Fruit fly (Drosophila melanogaster) whole organism: ENCODE results near the gene Mettl4.
A peak's percentile ranks its signal among the peaks of the same experiment; 100 is the strongest.

ENCODE experiments used
- CG8478 ChIP-seq: fragments of >200 bp; optimal IDR thresholded peaks from 2 replicates; lab custom pipeline; 2018; ENCODE audit warnings: inconsistent platforms
- Dll ChIP-seq: fragments of >200 bp; optimal IDR thresholded peaks from 2 replicates; lab custom pipeline; 2017
- EcR ChIP-seq, 2 experiments: fragments of >200 bp; optimal IDR thresholded peaks; 2 replicates each; lab custom pipeline; 2017; ENCODE audit warnings: missing biosample characterization in 2 of 2, missing genetic modification characterization in 2 of 2, missing genetic modification reagents in 2 of 2
- pan ChIP-seq: fragments of >200 bp; optimal IDR thresholded peaks from 2 replicates; lab custom pipeline; 2017
- psq ChIP-seq: fragments of >200 bp; optimal IDR thresholded peaks from 2 replicates; lab custom pipeline; 2017
- usp ChIP-seq: fragments of >200 bp; optimal IDR thresholded peaks from 2 replicates; lab custom pipeline; 2017; ENCODE audit warnings: missing biosample characterization, missing genetic modification characterization, mixed read lengths

The Mettl4 gene

dm6 chr3R:16647716-16648016 lies 3.3 kb downstream of the Mettl4 start:
- TF ChIP-seq usp (GFP tag; lab: Kevin White, UChicago) (no peak), pan (lab: Kevin White, UChicago) (no peak), EcR (GFP tag; optimal IDR thresholded peaks at IDR 0.05; lab: Kevin White, UChicago) (no peak), CG8478 (lab: Kevin White, UChicago) (no peak), psq (lab: Kevin White, UChicago) (no peak), Dll (no peak)

- no peak for TF ChIP-seq Dll
- no peak for TF ChIP-seq EcR (GFP tag; optimal IDR thresholded peaks at IDR 0.05; lab: Kevin White, UChicago)
- TF ChIP-seq CG8478 (lab: Kevin White, UChicago): no peak
- no peak for TF ChIP-seq usp (GFP tag; lab: Kevin White, UChicago)
- no peak for TF ChIP-seq psq (lab: Kevin White, UChicago)
- TF ChIP-seq pan (lab: Kevin White, UChicago): no peak
Observed at dm6 chr3R:16646952-16647715, 3.8 kb downstream of the Mettl4 start, which contains the start of the genes CG10324 and CCT3. CG10324 (minus strand) TSS chr3R:16647004. CCT3 (plus strand) TSS chr3R:16647605.

dm6 chr3R:16643591-16643990 lies 7.4 kb downstream of the Mettl4 start, which contains the start of gene Arl6IP1:
Arl6IP1 (plus strand) TSS chr3R:16643605.
- TF ChIP-seq usp (GFP tag; lab: Kevin White, UChicago) (no peak), psq (lab: Kevin White, UChicago) (no peak), CG8478 (lab: Kevin White, UChicago) (no peak), pan (lab: Kevin White, UChicago) (no peak), Dll (no peak)

- TF ChIP-seq pan (lab: Kevin White, UChicago) (no peak), EcR (GFP tag; optimal IDR thresholded peaks at IDR 0.05; lab: Kevin White, UChicago) (no peak), usp (GFP tag; lab: Kevin White, UChicago) (no peak), Dll (no peak), CG8478 (lab: Kevin White, UChicago) (no peak), psq (lab: Kevin White, UChicago) (no peak)
Observed at dm6 chr3R:16640005-16640408, 10.9 kb downstream of the Mettl4 start, which contains the start of gene nonA-l. nonA-l (plus strand) TSS chr3R:16640205.

- TF ChIP-seq EcR (GFP tag; optimal IDR thresholded peaks at IDR 0.05; lab: Kevin White, UChicago): no peak
- TF ChIP-seq CG8478 (lab: Kevin White, UChicago): no peak
- TF ChIP-seq Dll: no peak
Observed at dm6 chr3R:16632698-16633097, 18.3 kb downstream of the Mettl4 start.

dm6 chr3R:16630564-16630963 lies 20.4 kb downstream of the Mettl4 start:
- TF ChIP-seq psq (lab: Kevin White, UChicago) (no peak), usp (GFP tag; lab: Kevin White, UChicago) (no peak), Dll (no peak), pan (lab: Kevin White, UChicago) (no peak), EcR (GFP tag; optimal IDR thresholded peaks at IDR 0.05; lab: Kevin White, UChicago) (no peak), CG8478 (lab: Kevin White, UChicago) (no peak)

dm6 chr3R:16626899-16627432 lies 24.0 kb downstream of the Mettl4 start:
- no peak for TF ChIP-seq CG8478 (lab: Kevin White, UChicago)
- no peak for TF ChIP-seq psq (lab: Kevin White, UChicago)
- no peak for TF ChIP-seq usp (GFP tag; lab: Kevin White, UChicago)
- no peak for TF ChIP-seq EcR (GFP tag; optimal IDR thresholded peaks at IDR 0.05; lab: Kevin White, UChicago)
- TF ChIP-seq Dll: no peak
- no peak for TF ChIP-seq pan (lab: Kevin White, UChicago)

- no peak for TF ChIP-seq psq (lab: Kevin White, UChicago)
- TF ChIP-seq Dll: peak; percentile 8
Observed at dm6 chr3R:16625844-16626430, 25.0 kb downstream of the Mettl4 start.

dm6 chr3R:16624750-16625549 lies 26.0 kb downstream of the Mettl4 start, which contains the start of gene Fas1:
Fas1 (plus strand) TSS chr3R:16625238.
- TF ChIP-seq pan (lab: Kevin White, UChicago) (no peak), CG8478 (lab: Kevin White, UChicago) (no peak), EcR (GFP tag; optimal IDR thresholded peaks at IDR 0.05; lab: Kevin White, UChicago) (no peak), psq (lab: Kevin White, UChicago) (no peak), Dll (no peak), usp (GFP tag; lab: Kevin White, UChicago) (no peak)

dm6 chr3R:16624371-16624749 lies 26.6 kb downstream of the Mettl4 start, which contains the start of gene Ccdc114:
Ccdc114 (minus strand) TSS chr3R:16624717.
- TF ChIP-seq pan (lab: Kevin White, UChicago) (no peak), EcR (GFP tag; optimal IDR thresholded peaks at IDR 0.05; lab: Kevin White, UChicago) (no peak), CG8478 (lab: Kevin White, UChicago) (no peak), Dll (no peak), usp (GFP tag; lab: Kevin White, UChicago) (no peak), psq (lab: Kevin White, UChicago) (no peak)

dm6 chr3R:16620478-16620877 lies 30.5 kb downstream of the Mettl4 start, which contains the start of gene CG14893:
CG14893 (plus strand) TSS chr3R:16620778.
- no peak for TF ChIP-seq usp (GFP tag; lab: Kevin White, UChicago)
- TF ChIP-seq EcR (GFP tag; optimal IDR thresholded peaks at IDR 0.05; lab: Kevin White, UChicago): no peak
- TF ChIP-seq CG8478 (lab: Kevin White, UChicago): no peak
- no peak for TF ChIP-seq pan (lab: Kevin White, UChicago)
- no peak for TF ChIP-seq Dll
- TF ChIP-seq psq (lab: Kevin White, UChicago): no peak
